Fruit fly (Drosophila melanogaster): ENCODE measurements around the gene Or85f.
A peak's percentile ranks its signal among the peaks of the same experiment; 100 is the strongest.

Or85f gene

DNA sequence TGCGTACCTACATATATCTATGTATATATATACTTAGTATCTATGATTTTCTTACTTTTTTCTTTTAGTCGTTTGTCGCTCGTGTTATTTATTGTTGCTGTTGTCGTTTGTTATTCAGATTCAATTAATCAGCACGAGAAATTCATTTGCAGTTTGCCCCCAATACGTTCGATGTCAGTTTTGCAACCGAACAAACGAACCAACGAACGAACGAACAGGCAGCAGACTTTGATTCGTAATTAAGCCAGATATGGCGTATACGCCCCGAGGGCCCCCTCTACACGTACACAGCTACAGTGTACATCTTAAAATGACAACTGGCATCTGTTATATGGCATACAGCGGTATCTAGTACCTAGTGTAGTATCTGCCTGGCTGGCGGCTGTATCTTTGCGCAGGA is 35.3 kb downstream of the Or85f start:
- TF ChIP-seq noc (tag; optimal IDR thresholded peaks at IDR 0.05) = no peak

DNA sequence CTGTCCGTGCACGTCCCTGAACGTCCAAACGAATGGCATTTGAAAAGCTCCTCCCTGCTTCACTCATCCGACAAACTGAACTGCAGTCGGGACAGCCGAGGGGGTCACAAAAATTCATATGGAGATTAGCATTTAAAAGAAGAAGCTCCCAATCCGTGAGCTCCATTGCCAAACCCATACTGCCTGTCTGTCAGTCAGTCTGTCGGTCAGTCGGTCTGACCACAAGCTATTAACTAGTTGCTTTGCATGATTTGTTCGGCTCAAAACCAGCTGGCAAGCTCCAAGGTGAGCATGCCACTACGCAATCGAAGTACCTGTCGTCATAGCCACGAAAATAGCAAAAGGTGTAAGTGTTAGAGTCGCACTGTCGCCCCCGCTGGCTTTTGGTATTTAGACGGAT is 35.8 kb downstream of the Or85f start:
- TF ChIP-seq noc (tag; optimal IDR thresholded peaks at IDR 0.05) = no peak

DNA sequence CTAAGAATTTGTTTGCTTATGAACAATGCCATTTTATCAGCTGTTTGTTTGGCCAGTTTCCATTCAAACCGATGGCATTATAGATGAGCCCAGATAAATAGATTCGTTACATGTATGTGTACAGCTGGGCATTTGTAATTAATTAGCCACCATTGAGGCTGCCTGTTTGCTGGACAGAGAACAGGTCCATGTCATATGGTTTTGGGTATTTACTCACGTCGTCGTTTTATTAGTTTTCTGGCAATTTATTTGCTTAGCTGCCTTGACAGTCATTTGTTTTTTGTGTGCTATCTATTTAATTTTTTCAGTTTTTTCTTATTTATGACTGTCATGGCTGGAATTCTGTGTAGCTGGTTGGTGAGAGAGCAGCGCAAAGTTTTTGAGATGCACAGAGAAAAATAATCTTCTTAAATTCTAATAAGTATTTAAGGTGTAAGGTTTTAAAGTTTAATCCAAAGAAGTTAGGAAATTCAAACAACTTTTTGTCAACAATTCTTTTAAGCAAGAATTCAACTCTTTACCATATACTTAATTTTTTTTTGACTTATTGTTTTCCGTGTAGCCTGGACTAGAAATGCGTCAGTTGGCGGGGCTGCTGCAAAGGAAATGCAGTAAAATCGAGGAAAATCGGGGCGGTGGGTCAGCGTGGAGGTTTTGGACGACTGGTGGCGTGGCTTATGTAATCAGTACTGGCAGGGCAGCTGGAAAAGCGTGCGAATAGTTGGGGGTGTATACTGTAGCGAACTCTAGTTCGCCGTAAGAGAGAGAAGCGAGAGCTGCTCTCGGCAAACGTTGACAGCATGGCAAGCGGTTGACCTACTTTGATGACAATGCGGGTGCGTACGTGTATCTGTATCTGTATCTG is 36.8 kb downstream of the Or85f start:
- TF ChIP-seq noc (tag; optimal IDR thresholded peaks at IDR 0.05) = peak; percentile 91

DNA sequence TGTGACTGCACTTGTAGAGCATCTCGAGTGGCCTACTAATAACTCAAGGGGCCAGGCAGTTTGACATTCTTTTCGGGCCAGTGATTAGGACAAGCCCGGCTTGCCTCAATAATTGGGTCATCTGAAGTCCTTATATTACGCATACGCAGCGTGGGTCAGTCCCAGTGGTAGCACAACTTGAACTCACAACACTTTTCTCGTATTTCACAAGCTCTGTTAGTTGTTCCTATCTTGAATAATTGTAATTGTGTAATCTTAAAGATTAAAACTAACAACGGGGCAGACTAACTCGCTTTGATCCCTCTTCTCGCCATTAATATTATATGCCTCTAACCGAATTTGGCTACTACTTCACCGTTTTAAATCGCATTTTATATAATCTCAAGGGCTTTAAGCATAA is 37.9 kb downstream of the Or85f start:
- TF ChIP-seq noc (tag; optimal IDR thresholded peaks at IDR 0.05) = no peak

DNA sequence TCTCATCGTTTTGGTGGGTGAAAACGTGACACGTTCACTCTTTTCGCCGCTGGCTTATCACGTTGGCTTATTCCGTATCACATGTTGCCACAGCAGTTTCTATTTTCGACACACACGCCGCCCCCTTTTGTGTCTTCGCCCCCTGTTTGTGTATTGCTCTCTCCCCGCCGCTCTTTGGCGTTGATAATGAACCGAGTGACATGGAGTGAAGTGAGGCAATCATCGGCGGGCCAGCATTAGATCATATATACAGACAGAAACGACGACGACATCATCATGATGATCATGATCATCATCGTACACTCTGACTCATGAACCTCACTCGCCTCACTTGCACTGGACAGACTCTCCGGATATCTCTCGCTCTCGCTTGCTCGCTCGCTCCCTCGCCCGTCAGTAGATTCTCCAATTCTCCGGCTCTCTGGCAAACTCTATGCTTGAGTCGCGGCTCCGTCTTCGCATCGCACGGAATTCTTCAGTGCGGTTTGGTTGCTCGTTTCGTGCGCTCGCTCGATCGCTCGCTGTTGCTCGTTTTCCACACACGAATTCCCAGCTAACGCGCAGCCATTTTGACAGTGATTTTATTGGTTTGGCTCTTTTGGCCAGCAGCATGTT is 38.5 kb downstream of the Or85f start:
- TF ChIP-seq noc (tag; optimal IDR thresholded peaks at IDR 0.05) = peak; percentile 38

DNA sequence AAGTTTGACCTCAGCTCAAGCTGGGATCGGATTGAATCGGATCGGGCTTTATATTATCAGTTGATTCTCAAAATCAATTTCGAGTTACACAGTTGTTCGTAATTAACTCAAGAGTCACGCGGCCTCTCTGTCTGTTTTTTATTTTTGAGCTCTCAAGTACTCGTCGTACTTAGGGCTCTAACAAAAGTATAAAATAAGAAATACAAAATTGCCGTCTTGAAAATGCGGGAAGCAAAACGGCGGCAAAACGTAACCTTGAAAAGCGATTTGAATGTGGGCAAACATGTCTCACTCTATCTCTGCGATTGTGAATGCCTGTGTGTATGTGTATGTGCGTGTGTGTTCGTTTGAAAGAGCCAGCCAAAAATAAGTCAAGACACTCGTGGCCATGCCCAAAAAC is 39.6 kb downstream of the Or85f start:
- TF ChIP-seq noc (tag; optimal IDR thresholded peaks at IDR 0.05) = no peak

DNA sequence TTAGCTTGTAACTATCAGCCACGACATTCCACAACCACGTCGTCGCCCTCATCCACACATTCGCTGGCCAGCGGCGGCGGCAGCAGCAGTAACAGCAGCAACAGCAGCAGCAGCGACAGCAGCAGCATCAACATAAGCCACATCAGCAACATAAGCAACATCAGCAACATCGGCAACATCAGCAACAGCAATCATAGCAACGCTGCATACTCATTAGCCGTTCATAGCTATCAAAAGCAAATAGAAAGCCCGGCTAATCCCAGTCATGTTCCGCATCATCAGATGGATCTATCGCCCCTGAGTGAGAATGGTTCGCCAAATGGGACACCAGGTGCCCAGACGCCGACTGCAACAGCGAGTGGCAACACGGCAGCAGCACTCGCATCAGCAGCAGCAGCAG is 43.1 kb downstream of the Or85f start:
- no peak for TF ChIP-seq noc (tag; optimal IDR thresholded peaks at IDR 0.05)

DNA sequence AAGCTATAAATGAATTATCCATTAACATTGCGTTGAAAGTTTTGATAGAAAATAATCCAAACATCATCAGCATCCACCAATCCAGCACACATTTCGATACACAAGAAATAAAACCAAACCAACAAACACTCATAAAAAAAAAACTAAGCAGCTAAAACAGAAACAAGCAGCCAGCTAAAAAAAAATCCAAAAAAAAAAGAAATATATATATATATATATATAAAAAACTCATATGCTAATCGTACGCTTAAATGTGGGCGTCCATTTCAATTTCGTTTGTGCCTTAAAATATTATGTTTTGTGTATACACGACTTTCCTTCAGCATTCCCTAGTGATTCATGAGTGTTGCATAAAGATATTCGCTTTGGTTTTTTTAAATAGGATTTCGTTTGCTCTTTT is 44.0 kb downstream of the Or85f start:
- TF ChIP-seq noc (tag; optimal IDR thresholded peaks at IDR 0.05) = no peak

DNA sequence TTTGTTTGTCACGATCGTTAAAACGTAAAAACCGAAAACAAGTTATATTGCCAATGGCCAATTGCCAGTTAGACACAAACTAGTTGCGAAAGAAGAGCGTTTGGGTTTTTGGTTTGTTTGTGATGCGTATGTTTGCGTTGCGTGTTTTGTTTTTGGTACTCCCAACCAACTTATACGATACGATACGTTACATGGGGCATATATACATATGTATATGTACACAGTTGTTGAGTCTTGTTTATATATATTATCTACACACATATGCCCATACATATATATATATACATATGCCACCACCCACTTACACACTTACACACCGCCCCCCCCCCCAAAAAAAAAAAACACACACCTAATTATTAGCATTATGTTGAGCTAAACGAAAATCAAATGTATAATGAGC is 50.3 kb downstream of the Or85f start:
- TF ChIP-seq noc (tag; optimal IDR thresholded peaks at IDR 0.05) = no peak

Measured in whole organism, larva.